Worm (Caenorhabditis elegans): ENCODE results near the gene fbxc-51.
A peak's percentile ranks its signal among the peaks of the same experiment; 100 is the strongest.

Gene fbxc-51

DNA sequence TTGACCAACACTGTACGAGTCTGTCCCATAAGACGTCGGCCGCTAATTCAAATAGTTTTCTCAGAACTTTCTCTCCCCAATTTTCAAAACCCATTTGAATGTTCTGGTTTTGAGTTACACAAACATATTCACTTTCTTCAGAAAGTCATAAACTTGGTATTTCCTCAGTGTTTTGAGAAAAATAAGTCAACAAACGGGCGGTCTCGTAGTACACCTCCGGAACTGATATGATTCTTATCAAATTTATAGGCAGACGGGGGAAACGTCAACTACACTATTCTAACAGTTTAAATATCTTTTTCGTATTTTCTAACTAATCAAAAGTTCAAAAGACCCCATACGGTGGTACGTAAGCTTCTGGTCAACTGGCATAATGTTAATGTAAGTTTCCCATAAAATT lies 15.6 kb downstream of the fbxc-51 start:
- no peak for TF ChIP-seq tbx-7 (tag; optimal IDR thresholded peaks at IDR 0.05)
- no peak for TF ChIP-seq ets-4 (tag; optimal IDR thresholded peaks at IDR 0.05)
- TF ChIP-seq elt-2 (tag; optimal IDR thresholded peaks at IDR 0.05) = peak; percentile 1

DNA sequence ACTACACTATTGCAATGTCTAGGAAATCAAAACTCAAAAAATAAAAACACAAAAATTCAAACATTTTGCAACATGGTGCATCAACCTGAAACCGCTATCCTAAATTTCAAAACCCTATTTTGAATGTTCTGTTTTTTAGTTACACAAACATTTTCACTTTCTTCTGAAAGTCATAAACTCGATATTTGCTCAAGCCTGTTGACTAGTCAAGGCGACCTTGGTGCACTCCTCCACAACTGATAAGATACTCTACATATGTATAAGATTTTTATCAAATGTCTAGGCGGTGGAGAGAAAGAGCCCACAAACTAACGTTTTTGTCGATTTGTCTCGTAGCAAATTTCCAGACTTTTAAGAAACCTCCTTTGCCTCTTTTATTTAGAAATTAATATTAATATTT lies 19.4 kb downstream of the fbxc-51 start, which contains the start of gene T07D3.4:
Gene T07D3.4, plus strand, starts transcription at position 286 of the 400 bp plus-strand sequence.
- TF ChIP-seq elt-2 (tag; optimal IDR thresholded peaks at IDR 0.05) (peak; percentile 69), hlh-6 (tag; optimal IDR thresholded peaks at IDR 0.05) (no peak), ztf-16 (tag; optimal IDR thresholded peaks at IDR 0.05) (no peak), elt-4 (tag; optimal IDR thresholded peaks at IDR 0.05) (no peak), ceh-45 (GFP tag; IDR thresholded peaks at IDR 0.05) (no peak), zip-5 (tag; optimal IDR thresholded peaks at IDR 0.05) (no peak), fax-1 (tag; optimal IDR thresholded peaks at IDR 0.05) (no peak), pqm-1 (tag; optimal IDR thresholded peaks at IDR 0.05) (no peak)

DNA sequence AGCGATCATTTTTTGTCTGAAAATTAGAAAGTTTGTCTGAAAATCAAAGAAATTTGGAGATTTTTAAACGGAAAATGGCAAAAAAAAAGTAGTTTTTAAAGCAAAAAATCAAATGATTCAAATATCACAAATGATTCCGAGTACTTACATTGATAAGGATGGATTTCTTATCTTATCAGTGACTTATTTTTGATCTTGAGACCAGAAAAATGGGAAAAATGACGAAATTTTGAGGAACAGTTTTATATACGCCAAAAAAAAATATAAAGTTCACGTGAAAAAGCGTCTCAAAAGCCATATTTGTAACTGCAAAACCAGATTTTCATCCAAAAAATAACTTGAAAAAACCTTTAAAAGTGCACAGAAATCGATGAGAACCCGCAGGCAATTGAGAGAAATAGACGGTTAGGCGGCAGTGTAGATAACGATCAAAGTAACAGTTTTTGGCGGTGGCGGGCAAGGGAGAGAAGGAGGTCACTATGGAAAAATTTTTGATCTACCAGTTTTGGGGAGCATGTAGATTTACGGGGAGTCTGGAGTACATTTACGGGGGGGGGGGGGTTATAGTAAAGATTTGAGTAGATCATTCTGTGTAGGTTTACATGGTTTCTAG lies 32.2 kb downstream of the fbxc-51 start, which contains the start of gene T07D3.9:
Gene T07D3.9, minus strand, starts transcription at position 194 of the 613 bp plus-strand sequence.
- TF ChIP-seq ceh-48 (tag; optimal IDR thresholded peaks at IDR 0.05) = no peak
- TF ChIP-seq elt-2 (tag; optimal IDR thresholded peaks at IDR 0.05) = peak; percentile 92

DNA sequence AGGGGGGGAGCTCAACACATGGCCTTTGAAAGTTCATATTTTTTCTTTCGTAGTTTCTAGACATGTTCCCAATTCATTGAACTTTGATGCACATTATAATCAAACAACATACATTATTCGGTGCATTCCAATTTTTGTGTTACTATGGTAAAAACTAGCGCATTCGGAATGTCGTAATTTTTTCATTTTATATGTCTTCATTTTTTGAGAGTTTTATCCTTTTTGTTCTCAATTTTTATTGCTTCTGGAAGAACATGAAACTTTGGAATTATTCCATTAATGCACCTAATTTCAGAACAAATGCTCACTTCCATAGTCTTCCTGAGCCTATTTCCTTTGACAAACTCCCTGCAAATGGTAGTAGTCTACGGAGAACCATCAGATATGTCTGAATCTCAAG lies 33.0 kb downstream of the fbxc-51 start, which contains the start of gene T07D3.2:
Gene T07D3.2, plus strand, starts transcription at position 301 of the 400 bp plus-strand sequence.
- TF ChIP-seq eyg-1 (tag; optimal IDR thresholded peaks at IDR 0.05) (no peak), ceh-45 (GFP tag; IDR thresholded peaks at IDR 0.05) (no peak), mec-3 (tag; optimal IDR thresholded peaks at IDR 0.05; ENCODE audit: borderline replicate concordance) (no peak), Y22D7AL.16 (tag; optimal IDR thresholded peaks at IDR 0.05) (no peak), C08G9.2 (tag; optimal IDR thresholded peaks at IDR 0.05) (no peak), gmeb-2 (tag; optimal IDR thresholded peaks at IDR 0.05) (no peak), ceh-19 (GFP tag; optimal IDR thresholded peaks at IDR 0.05) (no peak), ceh-24 (tag; optimal IDR thresholded peaks at IDR 0.05) (no peak), hlh-15 (tag; optimal IDR thresholded peaks at IDR 0.05) (no peak), ceh-18 (tag; optimal IDR thresholded peaks at IDR 0.05) (no peak), unc-42 (tag; optimal IDR thresholded peaks at IDR 0.05) (no peak), pat-9 (tag; optimal IDR thresholded peaks at IDR 0.05) (no peak), hlh-13 (GFP tag; optimal IDR thresholded peaks at IDR 0.05) (no peak), pax-1 (tag; optimal IDR thresholded peaks at IDR 0.05) (no peak), C38D4.7 (GFP tag; optimal IDR thresholded peaks at IDR 0.05) (no peak), tbx-7 (tag; optimal IDR thresholded peaks at IDR 0.05) (no peak), lin-11 (tag; optimal IDR thresholded peaks at IDR 0.05) (no peak), odd-2 (tag; optimal IDR thresholded peaks at IDR 0.05) (no peak), madf-2 (tag; optimal IDR thresholded peaks at IDR 0.05) (no peak), sox-4 (tag; optimal IDR thresholded peaks at IDR 0.05) (no peak)

DNA sequence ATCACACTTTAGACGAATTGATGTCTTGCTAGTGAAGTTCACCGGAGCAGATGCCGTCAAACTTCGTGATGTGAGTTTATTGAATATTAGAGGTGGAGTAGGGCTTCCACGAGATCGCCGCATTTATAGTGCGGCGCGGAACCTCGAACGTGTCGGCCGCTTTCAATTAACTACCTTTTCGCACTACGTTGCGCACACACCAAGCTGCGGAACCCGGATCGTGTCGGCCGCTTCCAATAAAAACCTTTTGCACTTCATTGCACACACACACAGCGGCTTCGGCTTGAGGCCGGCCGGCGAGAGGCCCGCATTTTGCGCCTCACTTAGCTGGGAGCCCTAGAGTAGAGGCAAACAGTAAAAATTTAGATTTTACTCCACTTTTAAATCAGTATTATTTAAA lies 36.7 kb downstream of the fbxc-51 start:
- no peak for TF ChIP-seq ceh-24 (tag; optimal IDR thresholded peaks at IDR 0.05)
- TF ChIP-seq ref-2 (tag; optimal IDR thresholded peaks at IDR 0.05) = no peak
- TF ChIP-seq unc-55 (GFP tag; optimal IDR thresholded peaks at IDR 0.05) = no peak
- TF ChIP-seq pqm-1 (tag; optimal IDR thresholded peaks at IDR 0.05) = no peak
- TF ChIP-seq pat-9 (tag; optimal IDR thresholded peaks at IDR 0.05) = no peak
- no peak for TF ChIP-seq madf-2 (tag; optimal IDR thresholded peaks at IDR 0.05)
- TF ChIP-seq fkh-10 (GFP tag; optimal IDR thresholded peaks at IDR 0.05) = no peak
- no peak for TF ChIP-seq ceh-30 (tag; optimal IDR thresholded peaks at IDR 0.05)
- no peak for TF ChIP-seq nhr-11 (tag; optimal IDR thresholded peaks at IDR 0.05)

All from whole organism, late embryonic.